Worm (Caenorhabditis elegans): Measurements from ENCODE around the gene srw-66.

Gene srw-66

ce11 chrII:1237845-1238244 is 33.9 kb downstream of the srw-66 start (continued):
- TF ChIP-seq ceh-14 (tag; optimal IDR thresholded peaks at IDR 0.05) (peak; percentile 45), hlh-6 (tag; optimal IDR thresholded peaks at IDR 0.05) (peak; percentile 67), ets-4 (tag; optimal IDR thresholded peaks at IDR 0.05) (peak; percentile 30), ceh-31 (tag; optimal IDR thresholded peaks at IDR 0.05) (peak; percentile 9), rnt-1 (tag; optimal IDR thresholded peaks at IDR 0.05) (peak; percentile 64), nfya-1 (tag; optimal IDR thresholded peaks at IDR 0.05) (no peak), C08G9.2 (tag; optimal IDR thresholded peaks at IDR 0.05) (no peak)

ce11 chrII:1236479-1236878 is 35.2 kb downstream of the srw-66 start:
- peak; percentile 36 for TF ChIP-seq nfya-1 (tag; optimal IDR thresholded peaks at IDR 0.05)
- TF ChIP-seq fax-1 (tag; optimal IDR thresholded peaks at IDR 0.05): no peak

- TF ChIP-seq ceh-31 (tag; optimal IDR thresholded peaks at IDR 0.05) (no peak), ceh-19 (GFP tag; optimal IDR thresholded peaks at IDR 0.05) (no peak), nhr-11 (tag; optimal IDR thresholded peaks at IDR 0.05) (no peak), madf-2 (tag; optimal IDR thresholded peaks at IDR 0.05) (no peak), elt-2 (tag; optimal IDR thresholded peaks at IDR 0.05) (no peak), hlh-15 (tag; optimal IDR thresholded peaks at IDR 0.05) (no peak), ama-1 (optimal IDR thresholded peaks at IDR 0.05) (no peak), lim-6 (tag; optimal IDR thresholded peaks at IDR 0.05) (no peak), hlh-30 (tag; optimal IDR thresholded peaks at IDR 0.05; ENCODE audit: insufficient read depth) (no peak), pha-2 (tag; optimal IDR thresholded peaks at IDR 0.05) (no peak)
Observed at ce11 chrII:1236003-1236402, 35.7 kb downstream of the srw-66 start.

ce11 chrII:1234971-1235370 is 36.7 kb downstream of the srw-66 start:
- TF ChIP-seq pag-3 (tag; optimal IDR thresholded peaks at IDR 0.05; ENCODE audit: borderline replicate concordance) (no peak), ama-1 (optimal IDR thresholded peaks at IDR 0.05) (peak; percentile 22), ahr-1 (tag; optimal IDR thresholded peaks at IDR 0.05) (no peak), ztf-16 (tag; optimal IDR thresholded peaks at IDR 0.05) (no peak), fax-1 (tag; optimal IDR thresholded peaks at IDR 0.05) (no peak), lim-6 (tag; optimal IDR thresholded peaks at IDR 0.05) (no peak), pax-1 (tag; optimal IDR thresholded peaks at IDR 0.05) (no peak), hlh-8 (tag; optimal IDR thresholded peaks at IDR 0.05) (no peak)

ce11 chrII:1232967-1233366 is 38.7 kb downstream of the srw-66 start:
- TF ChIP-seq pros-1 (tag; optimal IDR thresholded peaks at IDR 0.05) (no peak), fax-1 (tag; optimal IDR thresholded peaks at IDR 0.05) (no peak), sox-2 (GFP tag; IDR thresholded peaks at IDR 0.05) (no peak), pax-1 (tag; optimal IDR thresholded peaks at IDR 0.05) (no peak), ceh-34 (tag; optimal IDR thresholded peaks at IDR 0.05) (no peak)

ce11 chrII:1228943-1229342 is 42.8 kb downstream of the srw-66 start:
- no peak for TF ChIP-seq ztf-16 (tag; optimal IDR thresholded peaks at IDR 0.05)
- TF ChIP-seq hlh-6 (tag; optimal IDR thresholded peaks at IDR 0.05): peak; percentile 31
